Worm (Caenorhabditis elegans) whole organism, L4/young adult: ENCODE data around the gene isp-1.

ENCODE experiments used
- W03F9.2 ChIP-seq: fragments of 150-350 bp; optimal IDR thresholded peaks from 2 replicates; lab custom pipeline; 2014; ENCODE audit warnings: missing biosample characterization, missing genetic modification characterization
- dao-5 ChIP-seq: sonication (generic microtip); optimal IDR thresholded peaks from 2 replicates; lab custom pipeline; 2016; ENCODE audit warnings: missing genotype, missing genetic modification characterization, moderate library complexity, missing compliant biosample characterization
- him-1 ChIP-seq: sonication (generic microtip); optimal IDR thresholded peaks from 2 replicates; lab custom pipeline; 2016; ENCODE audit warnings: missing genotype, missing genetic modification reagents, missing genetic modification characterization, missing compliant biosample characterization

DNA sequence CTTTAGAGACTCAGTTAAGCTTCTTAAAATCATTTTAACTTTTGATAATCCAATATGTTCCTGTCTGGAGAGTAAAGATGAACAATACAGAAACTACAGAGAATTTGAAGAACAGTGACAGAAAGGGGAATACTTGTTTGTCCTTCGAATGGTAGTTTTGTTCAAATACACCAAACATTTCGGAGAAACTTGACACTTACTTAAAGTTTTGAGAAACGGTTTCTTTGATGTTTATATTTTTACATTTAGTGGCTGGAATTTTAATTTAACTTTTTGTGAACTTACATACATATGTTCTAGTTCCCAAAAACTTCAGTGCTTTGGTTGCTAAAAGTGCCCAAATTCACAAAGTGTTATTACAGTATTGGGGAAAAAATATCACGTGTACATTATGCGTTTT is 21.3 kb upstream of the isp-1 start, which contains the start of gene B0218.5:
- TF ChIP-seq him-1 (tag; lab: Kevin White, UChicago) (no peak), W03F9.2 (no peak), dao-5 (tag; lab: Kevin White, UChicago) (no peak)
